Fruit fly (Drosophila melanogaster) whole organism, embryonic: ENCODE measurements around the gene Mis12.

Experiments
- Awh ChIP-seq: fragments of 200-800 bp; sonication (Bioruptor generic); IDR thresholded peaks from 2 replicates; pipeline ENCODE4, ENCODE4 v1.3.6; 2022; ENCODE audit warnings: missing biosample characterization, missing genetic modification characterization
- CG11456 ChIP-seq: fragments of 200-800 bp; sonication (Bioruptor generic); IDR thresholded peaks from 3 replicates; pipeline ENCODE4 v1.3.6; 2022; ENCODE audit warnings: missing biosample characterization, missing genetic modification characterization
- CG11696 ChIP-seq: fragments of 200-800 bp; sonication (Bioruptor generic); IDR thresholded peaks from 2 replicates; pipeline ENCODE4 v1.3.6; 2022; ENCODE audit warnings: missing biosample characterization, missing genetic modification characterization
- CG15601 ChIP-seq: fragments of 200-800 bp; sonication (Bioruptor generic); optimal IDR thresholded peaks from 3 replicates; lab custom pipeline; 2019; ENCODE audit warnings: missing biosample characterization, mild to moderate bottlenecking, missing genetic modification characterization, moderate library complexity
- CG16779 ChIP-seq: fragments of 200-800 bp; sonication (Bioruptor generic); IDR thresholded peaks from 2 replicates; pipeline ENCODE4 v1.3.6; 2022; ENCODE audit warnings: missing biosample characterization, missing genetic modification characterization
- CG17385 ChIP-seq: fragments of 200-800 bp; sonication (Bioruptor generic); optimal IDR thresholded peaks from 3 replicates; lab custom pipeline; 2018; ENCODE audit warnings: missing biosample characterization, mild to moderate bottlenecking, missing genetic modification characterization
- CG17802 ChIP-seq: fragments of 200-800 bp; sonication (Bioruptor generic); optimal IDR thresholded peaks from 2 replicates; lab custom pipeline; 2018; ENCODE audit warnings: missing biosample characterization, mild to moderate bottlenecking, missing genetic modification characterization, moderate library complexity
- CG18011 ChIP-seq: fragments of 200-800 bp; sonication (Bioruptor generic); optimal IDR thresholded peaks from 2 replicates; lab custom pipeline; 2017; ENCODE audit warnings: missing biosample characterization, missing genetic modification characterization, mild to moderate bottlenecking, moderate library complexity, missing genotype
- CG2875 ChIP-seq: fragments of 200-800 bp; sonication (Bioruptor generic); optimal IDR thresholded peaks from 2 replicates; lab custom pipeline; 2017; ENCODE audit warnings: missing biosample characterization, mild to moderate bottlenecking, missing genetic modification characterization, missing genetic modification reagents
- CG31365 ChIP-seq: fragments of 200-800 bp; sonication (Bioruptor generic); optimal IDR thresholded peaks from 2 replicates; lab custom pipeline; 2018; ENCODE audit warnings: missing biosample characterization, mild to moderate bottlenecking, missing genetic modification characterization
- CG3838 ChIP-seq: fragments of 200-800 bp; sonication (Bioruptor generic); optimal IDR thresholded peaks from 3 replicates; lab custom pipeline; 2016; ENCODE audit warnings: missing biosample characterization, missing genetic modification characterization
- CG4617 ChIP-seq: fragments of 200-800 bp; sonication (Bioruptor generic); optimal IDR thresholded peaks from 3 replicates; lab custom pipeline; 2016; ENCODE audit warnings: missing biosample characterization, missing genetic modification characterization, borderline replicate concordance
- CG5180 ChIP-seq: fragments of 200-800 bp; sonication (Bioruptor generic); optimal IDR thresholded peaks from 3 replicates; lab custom pipeline; 2017; ENCODE audit warnings: missing biosample characterization, missing genetic modification characterization, mild to moderate bottlenecking, moderate library complexity, missing genetic modification reagents
- CG6683 ChIP-seq: fragments of 200-800 bp; sonication (Bioruptor generic); optimal IDR thresholded peaks from 2 replicates; lab custom pipeline; 2017; ENCODE audit warnings: missing biosample characterization, mild to moderate bottlenecking, missing genetic modification characterization, missing genetic modification reagents
- CG7786 ChIP-seq: fragments of 200-800 bp; sonication (Bioruptor generic); optimal IDR thresholded peaks from 2 replicates; lab custom pipeline; 2016; ENCODE audit warnings: missing biosample characterization, missing genetic modification characterization
- CG8478 ChIP-seq: fragments of >200 bp; optimal IDR thresholded peaks from 2 replicates; lab custom pipeline; 2018
- D19B ChIP-seq: fragments of 200-800 bp; sonication (Bioruptor generic); optimal IDR thresholded peaks from 2 replicates; lab custom pipeline; 2017; ENCODE audit warnings: missing biosample characterization, mild to moderate bottlenecking, missing genetic modification characterization
- Deaf1 ChIP-seq: fragments of 200-800 bp; optimal IDR thresholded peaks from 3 replicates; lab custom pipeline; 2019; ENCODE audit warnings: missing biosample characterization, mild to moderate bottlenecking, missing genetic modification characterization, moderate library complexity
- Dek ChIP-seq: fragments of 200-800 bp; sonication (Bioruptor generic); optimal IDR thresholded peaks from 3 replicates; lab custom pipeline; 2019; ENCODE audit warnings: missing biosample characterization, mild to moderate bottlenecking, missing genetic modification characterization, moderate library complexity
- Dfd ChIP-seq, 2 experiments: fragments of >200 bp; optimal IDR thresholded peaks; 2 replicates each; lab custom pipeline; 2017; ENCODE audit warnings: missing biosample characterization in 2 of 2, missing genetic modification characterization in 2 of 2
- Ets65A ChIP-seq: fragments of 200-800 bp; sonication (Bioruptor generic); peaks from one replicate; lab custom pipeline; 2016; ENCODE audit warnings: missing biosample characterization, missing genetic modification characterization
- Gsc ChIP-seq: fragments of 200-800 bp; sonication (Bioruptor generic); IDR thresholded peaks from 2 replicates; pipeline ENCODE4 v1.3.6; 2022; ENCODE audit warnings: missing biosample characterization, missing genetic modification characterization
- HLH3B ChIP-seq: fragments of 200-800 bp; sonication (Bioruptor generic); IDR thresholded peaks from 2 replicates; pipeline ENCODE4 v1.3.6; 2022; ENCODE audit warnings: missing biosample characterization, missing genetic modification characterization
- HLHmδ ChIP-seq: fragments of 200-800 bp; sonication (Bioruptor generic); optimal IDR thresholded peaks from 2 replicates; lab custom pipeline; 2018; ENCODE audit warnings: missing biosample characterization, mild to moderate bottlenecking, missing genetic modification characterization, moderate library complexity
- Lim3 ChIP-seq: fragments of 200-800 bp; sonication (Bioruptor generic); IDR thresholded peaks from 2 replicates; pipeline ENCODE4 v1.3.6; 2022; ENCODE audit warnings: missing biosample characterization, missing genetic modification characterization
- Lpt ChIP-seq: fragments of >200 bp; optimal IDR thresholded peaks from 2 replicates; lab custom pipeline; 2018; ENCODE audit warnings: missing biosample characterization, missing genetic modification characterization
- Opbp ChIP-seq: fragments of 200-800 bp; sonication (Bioruptor generic); IDR thresholded peaks from 3 replicates; pipeline ENCODE4 v1.3.6; 2022; ENCODE audit warnings: missing biosample characterization, missing genetic modification characterization; ENCODE audit not compliant: partially characterized antibody
- Rx ChIP-seq: fragments of 200-800 bp; sonication (Bioruptor generic); IDR thresholded peaks from 2 replicates; pipeline ENCODE4 v1.3.6; 2022; ENCODE audit warnings: missing biosample characterization, missing genetic modification characterization
- Side ChIP-seq: fragments of 200-800 bp; sonication (Bioruptor generic); optimal IDR thresholded peaks from 2 replicates; lab custom pipeline; 2016; ENCODE audit warnings: missing biosample characterization, missing genetic modification characterization
- Sry-β ChIP-seq: fragments of 200-800 bp; sonication (Bioruptor generic); optimal IDR thresholded peaks from 2 replicates; lab custom pipeline; 2018; ENCODE audit warnings: missing biosample characterization, mild to moderate bottlenecking, missing genetic modification characterization, moderate library complexity
- ab ChIP-seq: fragments of 200-800 bp; sonication (Bioruptor generic); optimal IDR thresholded peaks from 2 replicates; lab custom pipeline; 2016; ENCODE audit warnings: missing biosample characterization, missing genetic modification characterization
- ac ChIP-seq: fragments of 200-800 bp; sonication (Bioruptor generic); optimal IDR thresholded peaks from 3 replicates; lab custom pipeline; 2017; ENCODE audit warnings: missing biosample characterization, mild to moderate bottlenecking, missing genetic modification characterization
- cg ChIP-seq: fragments of 200-800 bp; sonication (Bioruptor generic); optimal IDR thresholded peaks from 3 replicates; lab custom pipeline; 2019; ENCODE audit warnings: missing biosample characterization, mild to moderate bottlenecking, missing genetic modification characterization, moderate library complexity
- danr ChIP-seq: fragments of 200-800 bp; sonication (Bioruptor generic); IDR thresholded peaks from 2 replicates; pipeline ENCODE4 v1.3.6; 2022; ENCODE audit warnings: missing biosample characterization, missing genetic modification characterization
- exex ChIP-seq: fragments of 200-800 bp; sonication (Bioruptor generic); optimal IDR thresholded peaks from 4 replicates; lab custom pipeline; 2018; ENCODE audit warnings: missing biosample characterization, mild to moderate bottlenecking, missing genetic modification characterization, moderate library complexity
- gem ChIP-seq: fragments of 200-800 bp; sonication (Bioruptor generic); optimal IDR thresholded peaks from 2 replicates; lab custom pipeline; 2019; ENCODE audit warnings: missing biosample characterization, mild to moderate bottlenecking, missing genetic modification characterization, moderate library complexity
- grau ChIP-seq: fragments of 200-800 bp; optimal IDR thresholded peaks from 3 replicates; lab custom pipeline; 2019; ENCODE audit warnings: missing biosample characterization, mild to moderate bottlenecking, missing genetic modification characterization, moderate library complexity
- her ChIP-seq: fragments of 200-800 bp; sonication (Bioruptor generic); optimal IDR thresholded peaks from 2 replicates; lab custom pipeline; 2016; ENCODE audit warnings: missing biosample characterization, missing genetic modification characterization
- insv ChIP-seq, 2 experiments: fragments of 200-800 bp; sonication (Bioruptor generic); optimal IDR thresholded peaks; 3 replicates each; lab custom pipeline; 2016 to 2018; ENCODE audit warnings: missing biosample characterization in 2 of 2, missing genetic modification characterization in 2 of 2
- kay ChIP-seq: fragments of 200-800 bp; sonication (Bioruptor generic); optimal IDR thresholded peaks from 2 replicates; lab custom pipeline; 2016; ENCODE audit warnings: missing biosample characterization, missing genetic modification characterization
- nmo ChIP-seq: fragments of 200-800 bp; sonication (Bioruptor generic); optimal IDR thresholded peaks from 2 replicates; lab custom pipeline; 2018; ENCODE audit warnings: missing biosample characterization, mild to moderate bottlenecking, missing genetic modification characterization, moderate library complexity
- phol ChIP-seq: fragments of 200-800 bp; sonication (Bioruptor generic); optimal IDR thresholded peaks from 3 replicates; lab custom pipeline; 2018; ENCODE audit warnings: missing biosample characterization, mild to moderate bottlenecking, missing genetic modification characterization, moderate library complexity
- pros ChIP-seq: fragments of 200-800 bp; sonication (Bioruptor generic); optimal IDR thresholded peaks from 3 replicates; lab custom pipeline; 2019; ENCODE audit warnings: missing biosample characterization, mild to moderate bottlenecking, missing genetic modification characterization, moderate library complexity
- pum ChIP-seq: fragments of 200-800 bp; sonication (Bioruptor generic); optimal IDR thresholded peaks from 2 replicates; lab custom pipeline; 2016; ENCODE audit warnings: missing biosample characterization, missing genetic modification characterization
- schlank ChIP-seq: fragments of 200-800 bp; sonication (Bioruptor generic); optimal IDR thresholded peaks from 2 replicates; lab custom pipeline; 2018; ENCODE audit warnings: missing biosample characterization, mild to moderate bottlenecking, missing genetic modification characterization
- shn ChIP-seq: fragments of 200-800 bp; sonication (Bioruptor generic); optimal IDR thresholded peaks from 3 replicates; lab custom pipeline; 2016; ENCODE audit warnings: missing biosample characterization, missing genetic modification characterization
- tin ChIP-seq: fragments of 200-800 bp; sonication (Bioruptor generic); optimal IDR thresholded peaks from 3 replicates; lab custom pipeline; 2016; ENCODE audit warnings: missing biosample characterization, missing genetic modification characterization
- ttk ChIP-seq: fragments of 200-800 bp; sonication (Bioruptor generic); IDR thresholded peaks from 2 replicates; pipeline ENCODE4 v2.1.2; 2022; ENCODE audit warnings: missing biosample characterization, missing genetic modification characterization
- vvl ChIP-seq: fragments of 200-800 bp; sonication (Bioruptor generic); IDR thresholded peaks from 2 replicates; pipeline ENCODE4 v1.3.6; 2022; ENCODE audit warnings: missing biosample characterization, missing genetic modification characterization
- zfh2 ChIP-seq: fragments of 200-800 bp; sonication (Bioruptor generic); optimal IDR thresholded peaks from 2 replicates; lab custom pipeline; 2016; ENCODE audit warnings: missing biosample characterization, missing genetic modification characterization

Mis12 gene

DNA sequence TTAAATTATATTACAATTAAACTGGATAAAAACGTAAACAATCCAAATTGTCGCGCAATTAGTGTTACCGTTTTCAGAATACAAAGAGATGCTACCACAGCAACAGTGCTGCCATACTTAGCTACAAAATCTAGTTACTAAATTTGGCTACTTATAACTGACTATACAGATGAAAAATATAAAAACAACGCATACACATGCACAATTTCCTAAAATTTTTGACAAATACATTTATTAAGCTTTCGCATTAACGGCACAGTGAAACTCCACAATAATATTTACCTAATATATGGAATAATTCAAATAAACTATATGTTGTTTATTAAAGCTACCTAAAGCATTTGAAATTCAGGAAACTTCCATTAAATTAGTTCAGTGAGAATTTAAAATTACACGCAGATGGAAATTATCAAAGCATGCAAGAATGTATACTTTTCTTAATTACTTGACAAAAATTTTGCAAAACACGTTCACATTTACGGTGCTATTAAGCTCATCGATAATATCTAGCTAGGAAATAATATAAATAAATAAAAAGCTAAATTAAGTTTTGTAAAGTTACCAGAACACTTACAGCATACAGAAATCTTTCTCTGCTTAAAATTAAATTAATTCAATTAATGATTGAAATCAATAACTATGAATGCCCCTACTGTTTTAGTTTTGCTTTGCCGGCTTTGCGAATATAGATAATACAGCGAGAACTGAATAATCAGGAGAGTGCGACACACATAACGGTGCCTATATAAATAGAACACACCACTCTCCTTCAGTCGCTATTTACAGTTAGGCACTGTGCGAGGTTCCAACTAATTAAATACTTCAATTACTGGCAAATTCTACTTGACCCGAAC lies at the start of gene Mis12, which contains the start of gene CG9953:
Mis12 (minus strand) TSS at position 88 of the 854 bp plus-strand sequence.
CG9953 (plus strand) TSS at position 698 of the 854 bp plus-strand sequence.
- TF ChIP-seq schlank (tag; lab: Kevin White, UChicago) (no peak), Awh (GFP tag; lab: Robert Waterston, UW) (no peak; the same call in 1 of the 2 replicates), zfh2 (peak; percentile 14), CG17385 (GFP tag; lab: Kevin White, UChicago) (peak; percentile 42), grau (tag; lab: Kevin White, UChicago) (peak; percentile 36), danr (GFP tag; lab: Robert Waterston, UW) (no peak), insv (GFP tag; optimal IDR thresholded peaks at IDR 0.05; lab: Kevin White, UChicago) (no peak), CG4617 (GFP tag; lab: Kevin White, UChicago) (no peak), CG11456 (GFP tag; lab: Robert Waterston, UW) (0 out of 3 replicates have a peak, but pooled peaks have one; percentile 7), ttk (peak; percentile 62), nmo (GFP tag; lab: Kevin White, UChicago) (peak; percentile 68), Sry-β (peak; percentile 94), CG17802 (tag; lab: Kevin White, UChicago) (peak; percentile 45), Opbp (GFP tag; lab: Robert Waterston, UW) (no peak), CG5180 (GFP tag; lab: Kevin White, UChicago) (peak; percentile 59), Lpt (GFP tag; lab: Kevin White, UChicago) (no peak), ac (GFP tag; lab: Kevin White, UChicago) (no peak), Gsc (GFP tag; lab: Robert Waterston, UW) (no peak), pum (GFP tag; lab: Kevin White, UChicago) (no peak), Deaf1 (tag; lab: Kevin White, UChicago) (no peak), CG18011 (GFP tag; lab: Kevin White, UChicago) (no peak), CG3838 (no peak), CG8478 (lab: Kevin White, UChicago) (no peak), Rx (GFP tag; lab: Robert Waterston, UW) (no peak), HLH3B (peak; percentile 37; the same call in 1 of the 2 replicates), CG6683 (GFP tag; lab: Kevin White, UChicago) (no peak), phol (peak; percentile 48), gem (tag; lab: Kevin White, UChicago) (peak; percentile 59), CG7786 (GFP tag; lab: Kevin White, UChicago) (no peak), CG11696 (GFP tag; lab: Robert Waterston, UW) (no peak), tin (GFP tag; lab: Kevin White, UChicago) (peak; percentile 24), CG31365 (tag; lab: Kevin White, UChicago) (no peak), her (no peak), Dfd (GFP tag; optimal IDR thresholded peaks at IDR 0.05; lab: Kevin White, UChicago) (no peak), CG2875 (GFP tag; lab: Kevin White, UChicago) (no peak), Dek (tag; lab: Kevin White, UChicago) (peak; percentile 4), Lim3 (GFP tag; lab: Robert Waterston, UW) (no peak), Ets65A (GFP tag; lab: Kevin White, UChicago) (no peak), vvl (GFP tag; lab: Robert Waterston, UW) (peak; percentile 78), pros (GFP tag; lab: Kevin White, UChicago) (no peak), shn (GFP tag; lab: Kevin White, UChicago) (no peak), Side (GFP tag; lab: Kevin White, UChicago) (no peak), CG16779 (GFP tag; lab: Robert Waterston, UW) (no peak), kay (GFP tag; lab: Kevin White, UChicago) (no peak), cg (GFP tag; lab: Kevin White, UChicago) (no peak), CG15601 (tag; lab: Kevin White, UChicago) (no peak), HLHmδ (GFP tag; lab: Kevin White, UChicago) (no peak), D19B (GFP tag; lab: Kevin White, UChicago) (no peak), ab (GFP tag; lab: Kevin White, UChicago) (no peak), exex (no peak)
